Fruit fly (Drosophila melanogaster) S2 (cell line): ENCODE measurements around the gene Grl36b.

Experiments used
- CG8478 ChIP-seq: fragments of >200 bp; optimal IDR thresholded peaks from 2 replicates; lab custom pipeline; 2018
- CTCF ChIP-seq, 2 experiments: fragments of >200 bp; optimal IDR thresholded peaks; 2 replicates each; lab custom pipeline; 2018

- TF ChIP-seq CTCF (optimal IDR thresholded peaks at IDR 0.05; lab: Kevin White, UChicago) (no peak), CG8478 (lab: Kevin White, UChicago) (no peak)
Observed at dm6 chr2L:18159172-18159571, 33.6 kb upstream of the Grl36b start, which contains the start of gene JMJD4.
